Worm (Caenorhabditis elegans) whole organism, mixed stage, embryonic: Measurements from ENCODE around the gene rif-1.1.

Experiments
- M03D4.4 ChIP-seq: sonication (generic microtip); optimal IDR thresholded peaks from 2 replicates; lab custom pipeline; 2017; ENCODE audit warnings: mild to moderate bottlenecking, missing genetic modification characterization, missing compliant biosample characterization
- ces-1 ChIP-seq: fragments of 150-350 bp; optimal IDR thresholded peaks from 2 replicates; lab custom pipeline; 2014; ENCODE audit warnings: missing biosample characterization, missing genetic modification reagents, missing genetic modification characterization
- mep-1 ChIP-seq: fragments of 150-350 bp; optimal IDR thresholded peaks from 2 replicates; lab custom pipeline; 2017; ENCODE audit warnings: missing biosample characterization, missing genetic modification reagents, missing genetic modification characterization, inconsistent platforms
- nhr-12 ChIP-seq: fragments of 150-350 bp; optimal IDR thresholded peaks from 2 replicates; lab custom pipeline; 2014; ENCODE audit warnings: missing biosample characterization, missing genetic modification characterization
- nhr-237 ChIP-seq: fragments of 150-350 bp; optimal IDR thresholded peaks from 2 replicates; lab custom pipeline; 2014; ENCODE audit warnings: missing biosample characterization, missing genetic modification characterization
- pha-4 ChIP-seq: fragments of 150-350 bp; optimal IDR thresholded peaks from 2 replicates; lab custom pipeline; 2018; ENCODE audit warnings: missing biosample characterization, missing genetic modification reagents, missing genetic modification characterization
- snpc-4 ChIP-seq: fragments of 150-350 bp; optimal IDR thresholded peaks from 2 replicates; lab custom pipeline; 2014; ENCODE audit warnings: missing biosample characterization, missing genetic modification characterization
- unc-120 ChIP-seq: sonication (generic microtip); optimal IDR thresholded peaks from 2 replicates; lab custom pipeline; 2017; ENCODE audit warnings: missing genetic modification characterization, missing compliant biosample characterization; ENCODE audit not compliant: poor library complexity, severe bottlenecking
- unc-62 ChIP-seq: fragments of 150-350 bp; optimal IDR thresholded peaks from 2 replicates; lab custom pipeline; 2014; ENCODE audit warnings: missing biosample characterization, missing genetic modification reagents, missing genetic modification characterization

ce11 chrIV:17426970-17427369 lies 34.1 kb downstream of the rif-1.1 start:
- TF ChIP-seq nhr-12 (tag; lab: Kevin White, UChicago) (no peak), unc-62 (no peak), snpc-4 (tag; lab: Kevin White, UChicago) (no peak), mep-1 (tag; lab: Kevin White, UChicago) (no peak), nhr-237 (no peak), M03D4.4 (tag; lab: Kevin White, UChicago) (no peak), pha-4 (tag; lab: Kevin White, UChicago) (no peak), ces-1 (GFP tag; lab: Kevin White, UChicago) (peak; percentile 17), unc-120 (tag; lab: Kevin White, UChicago) (no peak)
